Fruit fly (Drosophila melanogaster): ENCODE measurements around the gene CG13877.

CG13877 gene

dm6 chr3L:262724-263177, 44.9 kb downstream of the CG13877 start (continued):
- TF ChIP-seq CG12659 (GFP tag; optimal IDR thresholded peaks at IDR 0.05) (peak; percentile 34), Dref (GFP tag; IDR thresholded peaks at IDR 0.05) (peak; percentile 87), CG32767 (GFP tag; IDR thresholded peaks at IDR 0.05) (no peak), seq (GFP tag; IDR thresholded peaks at IDR 0.05) (no peak), mld (GFP tag; IDR thresholded peaks at IDR 0.05; ENCODE audit: partially characterized antibody) (peak; percentile 55; the same call in 1 of the 3 replicates), tna (GFP tag; IDR thresholded peaks at IDR 0.05; ENCODE audit: partially characterized antibody) (peak; percentile 62; the same call in 1 of the 2 replicates), stc (GFP tag; IDR thresholded peaks at IDR 0.05) (no peak), lov (optimal IDR thresholded peaks at IDR 0.05) (no peak), lov (GFP tag; IDR thresholded peaks at IDR 0.05) (no peak), Ets97D (GFP tag; optimal IDR thresholded peaks at IDR 0.05) (peak; percentile 28), ara (GFP tag; IDR thresholded peaks at IDR 0.05) (no peak), CG7745 (tag; optimal IDR thresholded peaks at IDR 0.05) (no peak), Hand (GFP tag; optimal IDR thresholded peaks at IDR 0.05) (no peak), Dbx (GFP tag; IDR thresholded peaks at IDR 0.05) (peak; percentile 47; the same call in 1 of the 3 replicates), pzg (GFP tag; optimal IDR thresholded peaks at IDR 0.05) (peak; percentile 69), CG12299 (tag; optimal IDR thresholded peaks at IDR 0.05) (peak; percentile 2), sug (tag; optimal IDR thresholded peaks at IDR 0.05) (peak; percentile 93), Scr (GFP tag; IDR thresholded peaks at IDR 0.05; ENCODE audit: partially characterized antibody) (peak; percentile 89), CG6854 (GFP tag; optimal IDR thresholded peaks at IDR 0.05) (peak; percentile 6), CG34224 (GFP tag; IDR thresholded peaks at IDR 0.05; ENCODE audit: partially characterized antibody) (peak; percentile 83), CG12104 (GFP tag; optimal IDR thresholded peaks at IDR 0.05) (no peak), CG11398 (GFP tag; optimal IDR thresholded peaks at IDR 0.05) (no peak), CG2116 (GFP tag; optimal IDR thresholded peaks at IDR 0.05) (peak; percentile 62), stwl (tag; optimal IDR thresholded peaks at IDR 0.05) (peak; percentile 25), ftz-f1 (GFP tag; optimal IDR thresholded peaks at IDR 0.05) (peak; percentile 29), CTCF (GFP tag; optimal IDR thresholded peaks at IDR 0.05) (peak; percentile 11), Med (GFP tag) (peak; percentile 79), C15 (GFP tag; IDR thresholded peaks at IDR 0.05) (no peak), en (GFP tag; optimal IDR thresholded peaks at IDR 0.05) (no peak), CG32532 (GFP tag; IDR thresholded peaks at IDR 0.05) (no peak), sna (GFP tag; IDR thresholded peaks at IDR 0.05; ENCODE audit: partially characterized antibody) (peak; percentile 80), CHES-1-like (GFP tag; optimal IDR thresholded peaks at IDR 0.05) (peak; percentile 8), Pdp1 (GFP tag; optimal IDR thresholded peaks at IDR 0.05) (peak in 1 of 2 experiments; percentile 63), aop (GFP tag; IDR thresholded peaks at IDR 0.05) (no peak), CG32772 (GFP tag; IDR thresholded peaks at IDR 0.05) (no peak), pros (GFP tag; optimal IDR thresholded peaks at IDR 0.05) (no peak), HmgZ (tag; optimal IDR thresholded peaks at IDR 0.05) (peak; percentile 9), CG7963 (GFP tag; IDR thresholded peaks at IDR 0.05; ENCODE audit: partially characterized antibody) (peak; percentile 66; the same call in 2 of the 3 replicates), dimm (GFP tag; IDR thresholded peaks at IDR 0.05) (no peak), fu2 (GFP tag; optimal IDR thresholded peaks at IDR 0.05) (no peak), wdn (GFP tag; IDR thresholded peaks at IDR 0.05) (no peak), CG9932 (GFP tag; IDR thresholded peaks at IDR 0.05) (peak; percentile 32; the same call in 1 of the 2 replicates), CG8089 (GFP tag; optimal IDR thresholded peaks at IDR 0.05) (no peak), BEAF-32 (GFP tag; optimal IDR thresholded peaks at IDR 0.05) (peak; percentile 85), CG2199 (GFP tag; IDR thresholded peaks at IDR 0.05) (0 out of 3 replicates have a peak, but pooled peaks have one; percentile 51), zen2 (GFP tag; IDR thresholded peaks at IDR 0.05; ENCODE audit: partially characterized antibody) (peak; percentile 84), B-H2 (GFP tag; optimal IDR thresholded peaks at IDR 0.05) (peak; percentile 13), CG42726 (GFP tag; IDR thresholded peaks at IDR 0.05; ENCODE audit: partially characterized antibody) (peak; percentile 78; the same call in 1 of the 2 replicates), br (optimal IDR thresholded peaks at IDR 0.05) (no peak), CG15696 (tag; optimal IDR thresholded peaks at IDR 0.05) (no peak), CG13287 (GFP tag; IDR thresholded peaks at IDR 0.05; ENCODE audit: partially characterized antibody) (peak; percentile 90)
